Fruit fly (Drosophila melanogaster): ENCODE data around the gene mtgo.

The mtgo gene

dm6 chr2L:16597798-16598737 lies 53.3 kb downstream of the mtgo start:
- TF ChIP-seq sv (GFP tag; optimal IDR thresholded peaks at IDR 0.05) (no peak), sage (GFP tag; optimal IDR thresholded peaks at IDR 0.05) (peak; percentile 91), Hr78 (GFP tag; optimal IDR thresholded peaks at IDR 0.05) (no peak), br (GFP tag; optimal IDR thresholded peaks at IDR 0.05) (peak; percentile 95), rgr (GFP tag; optimal IDR thresholded peaks at IDR 0.05) (peak; percentile 93), woc (GFP tag; optimal IDR thresholded peaks at IDR 0.05) (peak; percentile 84), usp (GFP tag; optimal IDR thresholded peaks at IDR 0.05) (no peak), Sp1 (GFP tag; optimal IDR thresholded peaks at IDR 0.05) (peak; percentile 90), tai (GFP tag; optimal IDR thresholded peaks at IDR 0.05) (peak; percentile 87), CG9705 (GFP tag; optimal IDR thresholded peaks at IDR 0.05) (peak; percentile 88), dsf (GFP tag; optimal IDR thresholded peaks at IDR 0.05; ENCODE audit: borderline replicate concordance) (peak; percentile 56), CG32264 (GFP tag; optimal IDR thresholded peaks at IDR 0.05) (peak; percentile 90), Hr83 (GFP tag; optimal IDR thresholded peaks at IDR 0.05; ENCODE audit: poor library complexity, severe bottlenecking) (peak; percentile 62), Abd-B (GFP tag; optimal IDR thresholded peaks at IDR 0.05) (no peak), Myc (optimal IDR thresholded peaks at IDR 0.05) (no peak), brk (GFP tag; optimal IDR thresholded peaks at IDR 0.05) (peak; percentile 89), Dif (GFP tag; optimal IDR thresholded peaks at IDR 0.05; ENCODE audit: partially characterized antibody) (peak; percentile 46), dmrt93B (GFP tag; optimal IDR thresholded peaks at IDR 0.05) (peak; percentile 86), foxo (GFP tag; optimal IDR thresholded peaks at IDR 0.05) (peak; percentile 14 to 78), jim (GFP tag; optimal IDR thresholded peaks at IDR 0.05) (peak; percentile 9), fru (GFP tag; optimal IDR thresholded peaks at IDR 0.05) (peak; percentile 87), pan (optimal IDR thresholded peaks at IDR 0.05) (no peak), HLH106 (tag; optimal IDR thresholded peaks at IDR 0.05) (peak; percentile 95), OdsH (GFP tag; optimal IDR thresholded peaks at IDR 0.05) (peak; percentile 91), Jra (GFP tag; optimal IDR thresholded peaks at IDR 0.05) (peak; percentile 87), Rel (GFP tag; optimal IDR thresholded peaks at IDR 0.05) (peak; percentile 83), Rel (tag; optimal IDR thresholded peaks at IDR 0.05) (peak; percentile 79), CrebA (GFP tag; optimal IDR thresholded peaks at IDR 0.05; ENCODE audit: borderline replicate concordance) (peak; percentile 47), h (GFP tag; optimal IDR thresholded peaks at IDR 0.05) (peak; percentile 94), Vsx2 (GFP tag; optimal IDR thresholded peaks at IDR 0.05; ENCODE audit: partially characterized antibody) (no peak), Dfd (GFP tag; optimal IDR thresholded peaks at IDR 0.05) (no peak), dl (GFP tag; optimal IDR thresholded peaks at IDR 0.05; ENCODE audit: insufficient read depth in 1 of 2, partially characterized antibody in 2 of 2) (no peak), ey (GFP tag; optimal IDR thresholded peaks at IDR 0.05) (peak; percentile 94), GATAd (GFP tag; optimal IDR thresholded peaks at IDR 0.05) (peak; percentile 45), N (GFP tag; optimal IDR thresholded peaks at IDR 0.05) (no peak), Hnf4 (GFP tag; optimal IDR thresholded peaks at IDR 0.05) (peak; percentile 95), lola (GFP tag; optimal IDR thresholded peaks at IDR 0.05) (no peak), psq (GFP tag; optimal IDR thresholded peaks at IDR 0.05) (peak; percentile 82), Mio (GFP tag; optimal IDR thresholded peaks at IDR 0.05) (peak; percentile 48)

- TF ChIP-seq Vsx2 (GFP tag; optimal IDR thresholded peaks at IDR 0.05; ENCODE audit: partially characterized antibody) (no peak), OdsH (GFP tag; optimal IDR thresholded peaks at IDR 0.05) (no peak), rgr (GFP tag; optimal IDR thresholded peaks at IDR 0.05) (no peak), dmrt93B (GFP tag; optimal IDR thresholded peaks at IDR 0.05) (no peak), Rel (GFP tag; optimal IDR thresholded peaks at IDR 0.05) (no peak), Rel (tag; optimal IDR thresholded peaks at IDR 0.05) (no peak)
Observed at dm6 chr2L:16598738-16599124, 53.9 kb downstream of the mtgo start.

Measured in whole organism, wandering third instar larva.